Worm (Caenorhabditis elegans): ENCODE data around the gene F45E4.5.

Gene F45E4.5

DNA sequence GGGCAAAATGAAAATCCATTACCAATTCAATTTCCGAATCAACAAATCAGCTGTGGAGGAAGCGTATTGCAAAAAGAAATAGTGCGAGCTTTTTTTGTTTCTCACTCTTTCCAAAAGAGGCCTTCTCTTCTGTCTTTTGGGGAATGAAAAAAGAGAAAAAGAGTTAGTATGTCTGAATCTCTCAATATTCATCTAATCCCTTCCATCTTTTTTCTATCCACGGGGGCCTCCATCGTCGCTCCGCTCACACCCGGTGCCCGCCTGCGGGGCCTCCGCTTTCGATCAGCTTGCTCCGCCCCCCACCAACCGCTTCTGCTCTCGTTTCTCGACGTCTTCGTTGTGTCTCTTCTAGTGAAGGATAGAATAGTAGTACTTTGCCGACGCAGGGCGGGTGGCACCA is 9.6 kb downstream of the F45E4.5 start (continued):
- TF ChIP-seq unc-62 (GFP tag; optimal IDR thresholded peaks at IDR 0.05) (no peak), zfh-2 (GFP tag; conservative IDR thresholded peaks at IDR 0.05) (peak; percentile 95), madf-8 (GFP tag; conservative IDR thresholded peaks at IDR 0.05) (no peak), ceh-27 (GFP tag; optimal IDR thresholded peaks at IDR 0.05) (peak; percentile 24)

DNA sequence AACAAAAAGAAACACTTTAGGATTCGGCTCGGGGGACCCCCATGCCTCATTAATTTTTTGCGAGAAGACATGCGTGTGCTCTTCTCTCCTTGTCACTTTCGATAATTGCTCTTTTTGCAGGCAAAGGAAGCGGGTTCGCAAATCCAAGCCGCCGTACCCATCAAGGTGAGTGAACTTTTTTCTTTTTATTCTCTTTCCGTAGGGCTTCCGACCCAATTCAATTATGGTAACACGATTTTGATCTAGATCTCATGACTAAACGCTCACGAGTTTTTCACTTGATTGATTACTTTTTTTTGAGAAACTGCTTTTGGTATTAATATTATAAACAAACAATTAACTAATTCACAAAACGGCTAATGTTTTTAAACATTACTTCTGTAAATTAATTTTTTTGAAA is 16.3 kb downstream of the F45E4.5 start:
- TF ChIP-seq bed-1 (GFP tag; IDR thresholded peaks at IDR 0.05) (no peak), ets-4 (GFP tag; optimal IDR thresholded peaks at IDR 0.05) (no peak), aptf-3 (GFP tag; IDR thresholded peaks at IDR 0.05) (no peak), xnd-1 (tag; optimal IDR thresholded peaks at IDR 0.05) (no peak)

- TF ChIP-seq ama-1 (optimal IDR thresholded peaks at IDR 0.05) (no peak), ama-1 (GFP tag; optimal IDR thresholded peaks at IDR 0.05) (no peak), zfh-2 (GFP tag; conservative IDR thresholded peaks at IDR 0.05) (peak; percentile 32; the same call in 1 of the 2 replicates)
These were observed 17.4 kb downstream of the F45E4.5 start for ce11 chrIV:7611396-7611795.

DNA sequence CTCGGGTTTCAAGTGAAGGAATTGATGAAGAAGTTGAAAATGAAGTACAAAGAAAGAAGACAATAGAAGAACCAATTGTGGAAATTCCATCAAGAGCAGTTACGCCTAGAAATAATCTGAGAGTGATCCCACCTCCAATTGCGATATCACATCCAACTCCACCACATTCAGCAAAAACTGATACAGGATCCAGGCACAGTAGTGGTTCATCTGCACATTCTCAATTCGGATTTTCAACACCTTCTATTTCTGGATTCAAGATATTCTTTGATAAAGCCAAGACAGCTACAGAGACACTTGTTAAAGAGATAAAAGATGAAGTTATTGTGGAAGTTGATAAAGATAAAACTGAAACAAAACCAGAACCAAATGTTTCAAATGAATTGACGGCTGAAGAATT is 20.7 kb downstream of the F45E4.5 start:
- TF ChIP-seq unc-130 (GFP tag; optimal IDR thresholded peaks at IDR 0.05) (no peak), attf-5 (GFP tag; optimal IDR thresholded peaks at IDR 0.05) (no peak), lir-1 (GFP tag; conservative IDR thresholded peaks at IDR 0.05) (no peak), tbp1 (GFP tag; optimal IDR thresholded peaks at IDR 0.05) (no peak), hmg-20 (GFP tag; IDR thresholded peaks at IDR 0.05) (no peak)

- TF ChIP-seq hmg-1.2 (GFP tag; IDR thresholded peaks at IDR 0.05) (no peak), snpc-3.4 (tag; optimal IDR thresholded peaks at IDR 0.05) (no peak), zim-3 (tag; optimal IDR thresholded peaks at IDR 0.05) (no peak), zfh-2 (GFP tag; conservative IDR thresholded peaks at IDR 0.05) (0 out of 2 replicates have a peak, but pooled peaks have one; percentile 8)
These were observed 23.4 kb downstream of the F45E4.5 start for ce11 chrIV:7605413-7605812.

ce11 chrIV:7588631-7589030 is 40.2 kb downstream of the F45E4.5 start, which contains the start of gene cla-1:
cla-1 (plus strand) TSS chrIV:7588931.
- TF ChIP-seq ceh-91 (GFP tag; IDR thresholded peaks at IDR 0.05): no peak
- no peak for TF ChIP-seq sptf-2 (GFP tag; optimal IDR thresholded peaks at IDR 0.05)
- no peak for TF ChIP-seq B0336.3 (GFP tag; IDR thresholded peaks at IDR 0.05)
- no peak for TF ChIP-seq egl-18 (GFP tag; IDR thresholded peaks at IDR 0.05)
- no peak for TF ChIP-seq tbp1 (GFP tag; optimal IDR thresholded peaks at IDR 0.05)
- no peak for TF ChIP-seq efl-1 (GFP tag; optimal IDR thresholded peaks at IDR 0.05)
- no peak for TF ChIP-seq ztf-3 (GFP tag; optimal IDR thresholded peaks at IDR 0.05)
- TF ChIP-seq mel-28 (tag; optimal IDR thresholded peaks at IDR 0.05; ENCODE audit: borderline replicate concordance): no peak
- TF ChIP-seq attf-5 (GFP tag; optimal IDR thresholded peaks at IDR 0.05): no peak
- no peak for TF ChIP-seq zim-3 (tag; optimal IDR thresholded peaks at IDR 0.05)
- no peak for TF ChIP-seq xnd-1 (tag; optimal IDR thresholded peaks at IDR 0.05)
- TF ChIP-seq bed-2 (GFP tag; IDR thresholded peaks at IDR 0.05): no peak
- no peak for TF ChIP-seq mes-4 (tag; optimal IDR thresholded peaks at IDR 0.05)
- TF ChIP-seq F23B12.7 (tag; optimal IDR thresholded peaks at IDR 0.05; ENCODE audit: insufficient read depth): no peak
- no peak for TF ChIP-seq Y79H2A.3 (GFP tag; conservative IDR thresholded peaks at IDR 0.05)
- no peak for TF ChIP-seq dox-1 (GFP tag; IDR thresholded peaks at IDR 0.05)
- no peak for TF ChIP-seq B0261.1 (tag; optimal IDR thresholded peaks at IDR 0.05)
- no peak for TF ChIP-seq nhr-27 (tag; optimal IDR thresholded peaks at IDR 0.05)
